Worm (Caenorhabditis elegans): ENCODE results near the gene AH6.17.

DNA sequence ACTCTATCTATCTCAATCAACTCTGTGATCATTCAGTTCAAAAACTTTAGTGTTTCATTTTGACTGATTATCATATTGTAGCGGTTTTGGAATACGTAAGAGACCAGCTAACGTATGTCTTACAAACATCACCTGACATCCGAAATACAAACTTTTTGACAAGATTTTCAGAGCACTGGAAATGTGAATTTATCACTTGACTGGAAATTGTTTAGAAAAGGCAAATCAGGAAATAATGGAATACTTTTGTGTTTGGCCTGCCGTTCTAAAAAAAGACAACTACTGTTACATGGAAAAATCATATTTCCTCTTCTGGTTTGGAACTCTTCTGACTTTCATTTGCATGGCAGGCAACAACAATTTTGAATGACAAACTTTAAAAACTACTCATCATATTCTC lies 28.6 kb downstream of the AH6.17 start, which contains the start of gene F35H8.12:
- TF ChIP-seq W03F9.2 (tag; optimal IDR thresholded peaks at IDR 0.05): no peak
- no peak for TF ChIP-seq dao-5 (tag; optimal IDR thresholded peaks at IDR 0.05)
- TF ChIP-seq him-1 (tag; optimal IDR thresholded peaks at IDR 0.05): no peak

Measured in whole organism, L4/young adult.